Worm (Caenorhabditis elegans): ENCODE results near the gene M02D8.7.

DNA sequence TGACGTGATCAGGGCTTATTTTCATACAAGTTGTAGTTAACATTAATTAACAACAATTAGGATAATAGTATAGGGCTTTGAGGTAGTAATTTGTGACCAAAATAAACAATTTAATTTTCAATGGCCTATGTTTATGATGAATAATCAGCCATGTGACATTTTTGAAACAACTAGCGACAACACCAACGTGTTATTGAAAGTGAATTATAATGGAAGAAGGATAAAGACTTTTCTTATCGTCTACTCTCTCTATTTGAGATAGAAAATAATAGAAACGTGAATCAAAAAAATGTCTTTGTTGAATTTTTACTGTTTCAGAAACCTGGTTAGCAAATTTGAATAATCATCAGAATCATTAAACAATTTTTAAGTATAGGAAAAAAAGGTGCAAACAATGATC is 5.0 kb downstream of the M02D8.7 start:
- no peak for TF ChIP-seq sea-1 (GFP tag; conservative IDR thresholded peaks at IDR 0.05)
- TF ChIP-seq ama-1 (optimal IDR thresholded peaks at IDR 0.05), result no peak
- no peak for TF ChIP-seq ets-7 (tag; optimal IDR thresholded peaks at IDR 0.05)
- TF ChIP-seq F13C5.2 (tag; optimal IDR thresholded peaks at IDR 0.05), result no peak
- TF ChIP-seq pes-1 (GFP tag; IDR thresholded peaks at IDR 0.05), result no peak
- no peak for TF ChIP-seq aly-1 (tag; optimal IDR thresholded peaks at IDR 0.05)
- TF ChIP-seq hnd-1 (tag; optimal IDR thresholded peaks at IDR 0.05), result no peak
- no peak for TF ChIP-seq flt-1 (GFP tag; IDR thresholded peaks at IDR 0.05)
